Worm (Caenorhabditis elegans): ENCODE data around the gene mltn-9.

DNA sequence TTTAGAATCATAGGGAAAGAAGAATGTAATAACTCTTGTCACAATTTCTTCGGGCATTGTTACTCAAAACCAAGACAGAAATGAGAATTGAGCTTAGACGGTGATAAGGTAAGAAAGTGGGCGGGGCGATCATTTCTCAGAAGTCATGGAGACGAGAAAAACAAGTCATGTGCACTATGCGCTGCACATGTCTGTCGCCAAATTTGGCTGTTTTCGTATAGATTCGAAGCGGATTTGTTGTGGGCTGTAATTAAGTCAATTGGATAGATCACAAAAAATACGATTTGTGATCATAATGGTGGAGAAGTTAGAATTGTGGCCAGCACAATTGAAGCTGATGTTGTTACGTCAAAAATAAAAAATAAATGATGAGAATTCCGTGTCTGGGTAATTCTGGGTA lies 24.1 kb upstream of the mltn-9 start, which contains the start of gene C01G12.7:
- no peak for TF ChIP-seq pbrm-1 (GFP tag; IDR thresholded peaks at IDR 0.05)
- TF ChIP-seq B0336.3 (GFP tag; IDR thresholded peaks at IDR 0.05), result no peak
- no peak for TF ChIP-seq rec-8 (tag; optimal IDR thresholded peaks at IDR 0.05)
- TF ChIP-seq nhr-90 (tag; optimal IDR thresholded peaks at IDR 0.05), result no peak
